Worm (Caenorhabditis elegans): ENCODE measurements around the gene ceh-32.

- TF ChIP-seq him-1 (tag; optimal IDR thresholded peaks at IDR 0.05): no peak
- TF ChIP-seq W03F9.2 (tag; optimal IDR thresholded peaks at IDR 0.05): no peak
Observed at ce11 chrV:11716930-11717329, 11.7 kb upstream of the ceh-32 start.

All from whole organism, L4/young adult.